Worm (Caenorhabditis elegans) whole organism, L4 larva: ENCODE results near the gene syx-16.

Experiments used
- T20F7.1 ChIP-seq: fragments of 200-800 bp; sonication (Bioruptor generic); optimal IDR thresholded peaks from 2 replicates; lab custom pipeline; 2018; ENCODE audit warnings: mild to moderate bottlenecking, missing genetic modification characterization, missing compliant biosample characterization
- Y48G9A.11 ChIP-seq: fragments of 200-800 bp; sonication (Bioruptor generic); IDR thresholded peaks from 2 replicates; pipeline ENCODE4 v1.3.6; 2022; ENCODE audit warnings: missing genetic modification reagents, missing genetic modification characterization, missing compliant biosample characterization
- Y5F2A.4 ChIP-seq: fragments of 200-800 bp; sonication (Bioruptor generic); optimal IDR thresholded peaks from 2 replicates; lab custom pipeline; 2018; ENCODE audit warnings: mild to moderate bottlenecking, missing genetic modification characterization, missing compliant biosample characterization
- aly-2 ChIP-seq: sonication (generic microtip); optimal IDR thresholded peaks from 2 replicates; lab custom pipeline; 2018; ENCODE audit warnings: missing biosample characterization, missing genetic modification characterization
- ceh-32 ChIP-seq: sonication (generic microtip); optimal IDR thresholded peaks from 2 replicates; lab custom pipeline; 2016; ENCODE audit warnings: mild to moderate bottlenecking, missing genetic modification characterization, missing compliant biosample characterization; ENCODE audit not compliant: poor library complexity
- ceh-44 ChIP-seq: fragments of 200-800 bp; sonication (Bioruptor generic); IDR thresholded peaks from 2 replicates; pipeline ENCODE4 v1.3.6; 2022; ENCODE audit warnings: missing genetic modification reagents, missing genetic modification characterization, missing compliant biosample characterization
- ceh-62 ChIP-seq: sonication (generic microtip); optimal IDR thresholded peaks from 2 replicates; lab custom pipeline; 2017; ENCODE audit warnings: missing biosample characterization, missing genetic modification characterization
- cey-2 ChIP-seq: sonication (generic microtip); optimal IDR thresholded peaks from 3 replicates; lab custom pipeline; 2017; ENCODE audit warnings: missing genetic modification characterization, mild to moderate bottlenecking, missing compliant biosample characterization, antibody characterized with exemption, borderline replicate concordance; ENCODE audit not compliant: insufficient read depth
- daf-16 ChIP-seq, 3 experiments: sonication (generic microtip); optimal IDR thresholded peaks; 2 replicates each; lab custom pipeline; 2016 to 2017; ENCODE audit warnings: missing genetic modification characterization in 3 of 3, missing genetic modification reagents in 3 of 3, mild to moderate bottlenecking in 2 of 3, missing compliant biosample characterization in 2 of 3, missing biosample characterization in 1 of 3, moderate library complexity in 1 of 3
- daf-19 ChIP-seq: fragments of 200-800 bp; sonication (Bioruptor generic); conservative IDR thresholded peaks from 2 replicates; pipeline ENCODE4 v1.3.6; 2022; ENCODE audit warnings: missing genetic modification characterization, missing compliant biosample characterization
- daf-8 ChIP-seq: fragments of 200-800 bp; sonication (Bioruptor generic); IDR thresholded peaks from 2 replicates; pipeline ENCODE4 v1.3.6; 2022; ENCODE audit warnings: missing genetic modification characterization, missing compliant biosample characterization
- dmd-6 ChIP-seq: fragments of 200-800 bp; sonication (Bioruptor generic); IDR thresholded peaks from 2 replicates; pipeline ENCODE4 v1.3.6; 2022; ENCODE audit warnings: missing genetic modification reagents, missing genetic modification characterization, missing compliant biosample characterization
- dmd-8 ChIP-seq: fragments of 200-800 bp; sonication (Bioruptor generic); IDR thresholded peaks from 2 replicates; pipeline ENCODE4 v1.3.6; 2022; ENCODE audit warnings: missing genetic modification characterization, missing compliant biosample characterization
- fkh-10 ChIP-seq: fragments of 150-350 bp; optimal IDR thresholded peaks from 2 replicates; lab custom pipeline; 2014; ENCODE audit warnings: missing biosample characterization, missing genetic modification reagents, missing genetic modification characterization
- hmg-1.1 ChIP-seq: fragments of 200-800 bp; sonication (Bioruptor generic); IDR thresholded peaks from 2 replicates; pipeline ENCODE4 v1.3.6; 2022; ENCODE audit warnings: missing genetic modification reagents, missing genetic modification characterization, missing compliant biosample characterization
- lin-1 ChIP-seq: fragments of 200-800 bp; sonication (Bioruptor generic); IDR thresholded peaks from 2 replicates; pipeline ENCODE4 v1.3.6; 2022; ENCODE audit warnings: missing genetic modification reagents, missing genetic modification characterization, missing compliant biosample characterization
- lir-3 ChIP-seq: sonication (generic microtip); optimal IDR thresholded peaks from 2 replicates; lab custom pipeline; 2016; ENCODE audit warnings: mild to moderate bottlenecking, missing genetic modification characterization, missing compliant biosample characterization
- mdt-29 ChIP-seq: fragments of 200-800 bp; sonication (Bioruptor generic); IDR thresholded peaks from 2 replicates; pipeline ENCODE4 v1.3.6; 2022; ENCODE audit warnings: missing genetic modification reagents, missing genetic modification characterization, missing compliant biosample characterization
- nhr-10 ChIP-seq: fragments of 150-350 bp; optimal IDR thresholded peaks from 2 replicates; lab custom pipeline; 2014; ENCODE audit warnings: missing biosample characterization, missing genetic modification characterization
- nhr-102 ChIP-seq: sonication (generic microtip); optimal IDR thresholded peaks from 2 replicates; lab custom pipeline; 2016; ENCODE audit warnings: mild to moderate bottlenecking, missing genetic modification characterization, moderate library complexity, missing compliant biosample characterization
- nhr-28 ChIP-seq: fragments of 150-350 bp; optimal IDR thresholded peaks from 2 replicates; lab custom pipeline; 2014; ENCODE audit warnings: missing biosample characterization, missing genetic modification characterization
- nhr-77 ChIP-seq: fragments of 150-350 bp; optimal IDR thresholded peaks from 2 replicates; lab custom pipeline; 2014; ENCODE audit warnings: missing biosample characterization, missing genetic modification characterization
- php-3 ChIP-seq: fragments of 200-800 bp; sonication (Bioruptor generic); IDR thresholded peaks from 2 replicates; pipeline ENCODE4 v1.3.6; 2022; ENCODE audit warnings: missing genetic modification reagents, missing genetic modification characterization, missing compliant biosample characterization
- rbr-2 ChIP-seq: sonication (generic microtip); optimal IDR thresholded peaks from 2 replicates; lab custom pipeline; 2016; ENCODE audit warnings: missing genotype, missing genetic modification characterization, missing compliant biosample characterization
- snpc-1.2 ChIP-seq: fragments of 200-800 bp; sonication (Bioruptor generic); IDR thresholded peaks from 2 replicates; pipeline ENCODE4 v1.3.6; 2022; ENCODE audit warnings: missing genetic modification reagents, missing genetic modification characterization, missing compliant biosample characterization
- snpc-4 ChIP-seq: fragments of 150-350 bp; optimal IDR thresholded peaks from 2 replicates; lab custom pipeline; 2014; ENCODE audit warnings: missing biosample characterization, missing genetic modification characterization
- tag-97 ChIP-seq: fragments of 200-800 bp; sonication (Bioruptor generic); IDR thresholded peaks from 2 replicates; pipeline ENCODE4 v1.3.6; 2022; ENCODE audit warnings: missing genetic modification characterization, missing compliant biosample characterization
- unc-39 ChIP-seq: sonication (generic microtip); optimal IDR thresholded peaks from 2 replicates; lab custom pipeline; 2017; ENCODE audit warnings: missing biosample characterization, missing genetic modification characterization
- unc-62 ChIP-seq, 3 experiments: fragments of 150-350 bp in 1 of 3; sonication (generic microtip); optimal IDR thresholded peaks in 2 of 3; peaks in 1 of 3; 1 replicate in 1 of 3; 2 replicates in 2 of 3; lab custom pipeline; 2014 to 2017; ENCODE audit warnings: missing biosample characterization in 3 of 3, missing genetic modification characterization in 3 of 3, missing genetic modification reagents in 3 of 3, missing genotype in 1 of 3
- zip-11 ChIP-seq: fragments of 200-800 bp; sonication (Bioruptor generic); IDR thresholded peaks from 2 replicates; pipeline ENCODE4 v1.3.6; 2022; ENCODE audit warnings: missing genetic modification characterization, missing compliant biosample characterization

Gene syx-16

ce11 chrIII:5208992-5209391 is at the start of gene syx-16:
syx-16 (minus strand) TSS chrIII:5209109.
- TF ChIP-seq fkh-10 (GFP tag; lab: Kevin White, UChicago): no peak

ce11 chrIII:5254108-5254507 is 45.2 kb upstream of the syx-16 start, which contains the start of the genes sumv-1 and gop-1:
sumv-1 (minus strand) TSS chrIII:5254187.
gop-1 (plus strand) TSS chrIII:5254438.
- no peak for TF ChIP-seq mdt-29 (GFP tag; lab: Robert Waterston, UW)
- TF ChIP-seq T20F7.1 (GFP tag; lab: Kevin White, UChicago): peak; percentile 88
- no peak for TF ChIP-seq zip-11 (GFP tag; lab: Robert Waterston, UW)
- no peak for TF ChIP-seq Y48G9A.11 (GFP tag; lab: Robert Waterston, UW)

- peak in 1 of 2 experiments; percentile 8 for TF ChIP-seq unc-62 (GFP tag; optimal IDR thresholded peaks at IDR 0.05 in 1 of 2; lab: Kevin White, UChicago)
- TF ChIP-seq unc-62 (tag; optimal IDR thresholded peaks at IDR 0.05; lab: Kevin White, UChicago): no peak
- no peak for TF ChIP-seq nhr-10 (tag; lab: Kevin White, UChicago)
- no peak for TF ChIP-seq php-3 (GFP tag; lab: Robert Waterston, UW)
- no peak for TF ChIP-seq dmd-6 (GFP tag; lab: Robert Waterston, UW)
Measured at ce11 chrIII:5248706-5249105, 39.8 kb upstream of the syx-16 start.

ce11 chrIII:5245067-5245466 is 36.2 kb upstream of the syx-16 start:
- TF ChIP-seq ceh-32 (tag; lab: Kevin White, UChicago): no peak
- TF ChIP-seq Y5F2A.4 (GFP tag; lab: Kevin White, UChicago): no peak
- no peak for TF ChIP-seq daf-8 (GFP tag; lab: Robert Waterston, UW)
- TF ChIP-seq rbr-2 (tag; lab: Kevin White, UChicago): no peak
- no peak for TF ChIP-seq daf-19
- TF ChIP-seq hmg-1.1 (GFP tag; lab: Robert Waterston, UW): no peak
- TF ChIP-seq nhr-77 (tag; lab: Kevin White, UChicago): no peak
- no peak for TF ChIP-seq nhr-102 (tag; lab: Kevin White, UChicago)
- no peak for TF ChIP-seq dmd-8 (GFP tag; lab: Robert Waterston, UW)
- no peak for TF ChIP-seq lir-3 (tag; lab: Kevin White, UChicago)
- no peak for TF ChIP-seq unc-39 (tag; lab: Kevin White, UChicago)
- TF ChIP-seq, all 104 proteins: peak for 0

ce11 chrIII:5244539-5244938 is 35.6 kb upstream of the syx-16 start, which contains the start of gene cnd-1:
cnd-1 (minus strand) TSS chrIII:5244639.
- TF ChIP-seq unc-62 (GFP tag; optimal IDR thresholded peaks at IDR 0.05 in 1 of 2; lab: Kevin White, UChicago): peak in 1 of 2 experiments; percentile 58
- no peak for TF ChIP-seq unc-62 (tag; optimal IDR thresholded peaks at IDR 0.05; lab: Kevin White, UChicago)
- no peak for TF ChIP-seq zip-11 (GFP tag; lab: Robert Waterston, UW)

ce11 chrIII:5241854-5242253 is 32.9 kb upstream of the syx-16 start:
- TF ChIP-seq lin-1 (GFP tag; lab: Robert Waterston, UW) (no peak), snpc-4 (no peak), ceh-44 (GFP tag; lab: Robert Waterston, UW) (no peak), tag-97 (GFP tag; lab: Robert Waterston, UW) (no peak)

DNA sequence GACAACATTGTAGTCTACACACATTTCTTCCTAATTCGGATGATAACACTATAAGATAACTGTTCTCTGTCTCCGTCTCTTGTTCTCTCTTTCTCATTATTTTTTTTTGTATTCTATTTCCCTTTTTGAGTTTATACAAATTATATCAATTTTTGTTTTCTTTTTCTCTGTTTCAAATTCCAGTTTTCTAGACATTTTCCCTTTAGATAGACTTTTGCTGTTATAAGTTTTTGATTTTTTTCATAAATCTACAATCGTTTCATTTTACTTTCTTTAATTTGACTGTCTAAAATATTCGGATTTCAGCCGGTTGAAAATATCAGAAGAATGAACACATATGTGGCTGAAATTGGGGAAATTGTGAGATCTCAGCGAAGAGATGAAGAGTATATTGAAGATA is 27.2 kb upstream of the syx-16 start, which contains the start of gene prx-10:
Gene prx-10, plus strand, starts transcription at position 301 of the 400 bp plus-strand sequence.
- no peak for TF ChIP-seq cey-2
- TF ChIP-seq ceh-62 (tag; lab: Kevin White, UChicago): no peak
- no peak for TF ChIP-seq aly-2 (tag; lab: Kevin White, UChicago)
- peak; percentile 79 for TF ChIP-seq nhr-28 (tag; lab: Kevin White, UChicago)
- TF ChIP-seq daf-16 (GFP tag; optimal IDR thresholded peaks at IDR 0.05; lab: Kevin White, UChicago): no peak
- TF ChIP-seq daf-16 (tag; optimal IDR thresholded peaks at IDR 0.05; lab: Kevin White, UChicago): no peak
- no peak for TF ChIP-seq snpc-1.2 (GFP tag; lab: Robert Waterston, UW)
